Worm (Caenorhabditis elegans): ENCODE measurements around the gene srj-52.

Gene srj-52

DNA sequence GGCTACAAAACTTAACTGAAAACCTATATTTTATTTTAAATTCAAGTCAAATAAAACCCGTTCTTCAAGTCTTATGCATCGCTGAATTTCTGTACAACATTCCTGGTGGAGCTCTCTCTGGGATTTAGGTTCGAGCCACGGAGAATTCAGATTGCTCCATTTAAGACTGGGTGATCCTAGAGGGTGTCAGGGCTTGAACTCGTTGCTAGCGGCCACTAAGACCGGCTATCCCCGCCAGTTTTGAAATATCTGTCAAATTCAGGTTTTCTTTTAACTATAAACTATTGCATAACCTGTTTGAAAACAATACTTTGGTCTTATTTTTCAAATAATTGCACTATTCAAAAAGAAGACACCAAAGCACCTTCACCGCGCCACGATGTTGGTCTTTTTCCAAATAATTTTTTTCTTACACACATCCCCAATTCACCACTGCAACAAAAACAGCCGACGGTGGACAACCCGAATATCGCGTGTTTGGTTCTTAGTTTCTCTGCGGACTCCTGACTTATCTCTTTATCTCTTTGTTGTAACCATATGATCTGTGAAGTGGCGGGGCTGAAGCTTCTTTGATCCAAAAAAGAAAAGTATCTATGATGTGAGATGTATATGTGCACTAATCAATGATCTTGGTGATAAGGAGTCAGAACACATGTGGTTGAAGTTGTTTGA lies 33.1 kb upstream of the srj-52 start (continued):
- TF ChIP-seq skn-1 (tag; optimal IDR thresholded peaks at IDR 0.05) (no peak), ZK546.5 (tag; optimal IDR thresholded peaks at IDR 0.05) (no peak), daf-16 (GFP tag; optimal IDR thresholded peaks at IDR 0.05) (peak in 1 of 2 experiments; percentile 62), daf-16 (tag; optimal IDR thresholded peaks at IDR 0.05) (peak; percentile 56), nhr-77 (tag; optimal IDR thresholded peaks at IDR 0.05) (peak; percentile 64), zag-1 (tag; optimal IDR thresholded peaks at IDR 0.05) (no peak), ZK337.2 (GFP tag; IDR thresholded peaks at IDR 0.05) (no peak), aha-1 (tag) (peak; percentile 98), duxl-1 (tag; optimal IDR thresholded peaks at IDR 0.05; ENCODE audit: poor library complexity) (no peak), egl-43 (GFP tag; IDR thresholded peaks at IDR 0.05) (0 out of 2 replicates have a peak, but pooled peaks have one; percentile 4), daf-12 (tag; optimal IDR thresholded peaks at IDR 0.05) (no peak), F10B5.3 (tag; optimal IDR thresholded peaks at IDR 0.05) (no peak), hif-1 (tag; optimal IDR thresholded peaks at IDR 0.05) (no peak), T20F7.1 (GFP tag; optimal IDR thresholded peaks at IDR 0.05) (peak; percentile 23), nhr-42 (GFP tag; IDR thresholded peaks at IDR 0.05) (no peak), hlh-11 (tag; optimal IDR thresholded peaks at IDR 0.05) (peak; percentile 94), dve-1 (tag; optimal IDR thresholded peaks at IDR 0.05; ENCODE audit: insufficient read depth) (peak; percentile 96), tra-1 (GFP tag; IDR thresholded peaks at IDR 0.05) (no peak), aly-2 (tag; optimal IDR thresholded peaks at IDR 0.05) (no peak), sdz-12 (GFP tag; optimal IDR thresholded peaks at IDR 0.05) (no peak), Y105C5A.15 (GFP tag; IDR thresholded peaks at IDR 0.05) (0 out of 2 replicates have a peak, but pooled peaks have one; percentile 28), lin-38 (GFP tag; IDR thresholded peaks at IDR 0.05) (peak; percentile 13; the same call in 1 of the 2 replicates), nhr-48 (tag; optimal IDR thresholded peaks at IDR 0.05) (peak; percentile 64), nhr-10 (tag; optimal IDR thresholded peaks at IDR 0.05) (peak; percentile 89), lin-39 (tag; optimal IDR thresholded peaks at IDR 0.05) (no peak)

DNA sequence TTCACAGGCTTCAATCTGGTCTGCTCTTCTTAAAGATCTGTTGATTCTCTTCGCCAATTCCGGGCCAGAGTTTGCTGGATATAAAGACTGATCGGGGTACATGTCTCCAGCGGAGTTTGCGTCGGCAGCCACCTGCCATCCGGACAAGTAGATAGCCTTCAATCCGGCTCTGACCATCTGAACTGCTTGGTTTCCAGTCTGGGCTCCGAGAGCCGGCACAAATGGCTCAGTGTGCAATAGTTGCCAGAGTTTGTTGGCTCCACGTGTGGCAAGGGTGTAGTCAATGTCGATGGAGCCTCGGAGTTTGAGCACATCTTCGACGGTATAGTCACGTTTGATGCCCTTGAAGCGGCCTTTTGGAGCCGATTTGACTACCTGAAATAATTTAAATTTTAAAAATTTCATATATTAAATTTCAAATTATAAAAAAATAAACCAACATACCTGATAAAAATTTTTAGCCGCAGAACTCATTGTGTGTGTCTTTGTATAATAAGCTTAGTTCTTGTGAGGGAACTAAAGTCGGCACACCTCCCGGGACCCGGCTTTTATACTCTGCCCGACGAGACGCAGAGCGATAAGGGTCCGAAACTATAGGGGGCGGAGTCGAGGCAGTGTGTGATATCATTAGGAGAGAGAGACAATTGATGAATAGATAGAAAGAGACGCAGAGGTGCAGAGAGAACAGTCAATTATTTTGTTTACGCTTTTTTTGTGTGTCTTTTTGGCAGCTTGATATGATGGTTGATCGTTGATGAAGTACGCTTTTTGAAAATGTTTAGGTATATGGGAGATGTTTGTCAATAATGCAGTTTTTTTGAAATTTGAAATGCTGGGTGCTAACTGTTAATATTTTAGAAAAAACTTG lies 31.9 kb upstream of the srj-52 start, which contains the start of the genes icl-1 and srh-2:
TSS of gene icl-1 (minus strand) at position 521 of the 868 bp plus-strand sequence.
TSS of gene srh-2 (plus strand) at position 818 of the 868 bp plus-strand sequence.
- TF ChIP-seq nhr-28 (tag; optimal IDR thresholded peaks at IDR 0.05) (peak; percentile 67), Y5F2A.4 (GFP tag; optimal IDR thresholded peaks at IDR 0.05) (peak; percentile 65), ceh-20 (GFP tag; IDR thresholded peaks at IDR 0.05) (peak; percentile 9; the same call in 1 of the 2 replicates), php-3 (GFP tag; IDR thresholded peaks at IDR 0.05) (no peak), madf-9 (GFP tag; conservative IDR thresholded peaks at IDR 0.05) (no peak), snpc-4 (tag; optimal IDR thresholded peaks at IDR 0.05) (no peak), zfp-3 (GFP tag; conservative IDR thresholded peaks at IDR 0.05) (peak; percentile 48), lim-7 (GFP tag; IDR thresholded peaks at IDR 0.05) (no peak), mdt-29 (GFP tag; IDR thresholded peaks at IDR 0.05) (peak; percentile 48; the same call in 1 of the 2 replicates), F49E8.2 (tag; optimal IDR thresholded peaks at IDR 0.05; ENCODE audit: borderline replicate concordance) (no peak), hlh-30 (tag; optimal IDR thresholded peaks at IDR 0.05; ENCODE audit: insufficient read depth) (peak; percentile 62), set-16 (GFP tag; IDR thresholded peaks at IDR 0.05) (peak; percentile 76), nhr-6 (tag; optimal IDR thresholded peaks at IDR 0.05) (peak; percentile 60), hlh-11 (tag; optimal IDR thresholded peaks at IDR 0.05) (peak; percentile 84), mes-2 (tag; optimal IDR thresholded peaks at IDR 0.05; ENCODE audit: poor library complexity, severe bottlenecking) (peak; percentile 55), zag-1 (tag; optimal IDR thresholded peaks at IDR 0.05) (no peak), nhr-42 (GFP tag; IDR thresholded peaks at IDR 0.05) (0 out of 2 replicates have a peak, but pooled peaks have one; percentile 46), dmd-6 (GFP tag; IDR thresholded peaks at IDR 0.05) (peak; percentile 32; the same call in 1 of the 2 replicates), daf-8 (GFP tag; IDR thresholded peaks at IDR 0.05) (no peak), daf-16 (GFP tag; optimal IDR thresholded peaks at IDR 0.05) (peak; percentile 50 to 83), daf-16 (tag; optimal IDR thresholded peaks at IDR 0.05) (peak; percentile 97), zip-11 (GFP tag; IDR thresholded peaks at IDR 0.05) (0 out of 2 replicates have a peak, but pooled peaks have one; percentile 16), ztf-11 (tag; optimal IDR thresholded peaks at IDR 0.05) (no peak), F37D6.2 (tag; optimal IDR thresholded peaks at IDR 0.05) (no peak), sdz-12 (GFP tag; optimal IDR thresholded peaks at IDR 0.05) (peak; percentile 84), mep-1 (tag; optimal IDR thresholded peaks at IDR 0.05) (peak; percentile 73), T20F7.1 (GFP tag; optimal IDR thresholded peaks at IDR 0.05) (peak; percentile 24), ceh-32 (tag; optimal IDR thresholded peaks at IDR 0.05; ENCODE audit: poor library complexity) (no peak), dve-1 (tag; optimal IDR thresholded peaks at IDR 0.05; ENCODE audit: insufficient read depth) (peak; percentile 85)

All from whole organism, L4 larva.